Worm (Caenorhabditis elegans): Measurements from ENCODE around the gene fln-2.
"Not testable (repeated sequence)": the region's sequence is repeated elsewhere in the genome, so short reads cannot be mapped to it uniquely, and the experiment has no call there.

DNA sequence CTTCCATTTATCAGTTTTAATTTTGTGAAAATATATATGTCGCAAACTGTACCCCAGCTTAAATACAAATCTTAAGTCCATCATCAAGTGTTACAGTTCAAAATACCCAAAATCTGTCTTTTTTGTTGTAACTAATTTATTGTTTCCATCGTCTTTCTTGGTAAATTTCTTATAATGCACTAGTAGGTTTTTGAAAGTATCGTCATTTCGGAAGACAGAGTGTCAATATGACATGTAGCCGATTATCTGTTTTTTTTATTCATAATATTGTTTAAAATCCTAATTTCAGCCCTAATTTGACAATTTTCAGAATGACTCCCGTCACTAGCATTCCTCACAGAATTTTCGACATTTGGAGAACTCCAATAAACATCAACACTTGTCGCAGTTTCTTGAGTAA is 65.5 kb downstream of the fln-2 start, which contains the start of gene ZK899.6:
- TF ChIP-seq K02D7.2 (tag; optimal IDR thresholded peaks at IDR 0.05); rnt-1 (tag; optimal IDR thresholded peaks at IDR 0.05); unc-55 (GFP tag; optimal IDR thresholded peaks at IDR 0.05); pag-3 (tag; optimal IDR thresholded peaks at IDR 0.05; ENCODE audit: borderline replicate concordance); ama-1 (optimal IDR thresholded peaks at IDR 0.05): not testable (repeated sequence)
